Fruit fly (Drosophila melanogaster) whole organism, embryonic: ENCODE data around the gene Lamtor5.

ENCODE experiments used
- Asciz ChIP-seq: fragments of 200-800 bp; sonication (Bioruptor generic); optimal IDR thresholded peaks from 2 replicates; lab custom pipeline; 2017; ENCODE audit warnings: missing biosample characterization, mild to moderate bottlenecking, missing genetic modification characterization, missing genetic modification reagents
- Blimp-1 ChIP-seq: fragments of 200-800 bp; sonication (Bioruptor generic); optimal IDR thresholded peaks from 3 replicates; lab custom pipeline; 2018; ENCODE audit warnings: missing biosample characterization, missing genetic modification characterization, mild to moderate bottlenecking, moderate library complexity, missing genetic modification reagents
- CG10431 ChIP-seq: fragments of 200-800 bp; sonication (Bioruptor generic); optimal IDR thresholded peaks from 3 replicates; lab custom pipeline; 2018; ENCODE audit warnings: missing biosample characterization, mild to moderate bottlenecking, missing genetic modification characterization
- CG10462 ChIP-seq: fragments of 200-800 bp; sonication (Bioruptor generic); optimal IDR thresholded peaks from 2 replicates; lab custom pipeline; 2016; ENCODE audit warnings: missing biosample characterization, missing genetic modification characterization
- CG11723 ChIP-seq: fragments of 200-800 bp; sonication (Bioruptor generic); optimal IDR thresholded peaks from 2 replicates; lab custom pipeline; 2017; ENCODE audit warnings: missing biosample characterization, mild to moderate bottlenecking, missing genetic modification characterization
- CG16815 ChIP-seq: fragments of 200-800 bp; sonication (Bioruptor generic); optimal IDR thresholded peaks from 3 replicates; lab custom pipeline; 2017; ENCODE audit warnings: missing biosample characterization, mild to moderate bottlenecking, missing genetic modification characterization
- CG16863 ChIP-seq: fragments of 200-800 bp; sonication (Bioruptor generic); optimal IDR thresholded peaks from 3 replicates; lab custom pipeline; 2016; ENCODE audit warnings: missing biosample characterization, missing genetic modification characterization
- CG17568 ChIP-seq: fragments of 200-800 bp; sonication (Bioruptor generic); optimal IDR thresholded peaks from 2 replicates; lab custom pipeline; 2018; ENCODE audit warnings: missing biosample characterization, mild to moderate bottlenecking, missing genetic modification characterization, moderate library complexity
- CG17829 ChIP-seq: fragments of 200-800 bp; optimal IDR thresholded peaks from 2 replicates; lab custom pipeline; 2019; ENCODE audit warnings: missing biosample characterization, mild to moderate bottlenecking, missing genetic modification characterization, moderate library complexity
- CG2120 ChIP-seq: fragments of 200-800 bp; sonication (Bioruptor generic); optimal IDR thresholded peaks from 3 replicates; lab custom pipeline; 2016; ENCODE audit warnings: missing biosample characterization, missing genetic modification characterization
- CG2202 ChIP-seq: fragments of 200-800 bp; sonication (Bioruptor generic); optimal IDR thresholded peaks from 2 replicates; lab custom pipeline; 2018; ENCODE audit warnings: missing biosample characterization, mild to moderate bottlenecking, missing genetic modification characterization
- CG3163 ChIP-seq: fragments of 200-800 bp; sonication (Bioruptor generic); optimal IDR thresholded peaks from 3 replicates; lab custom pipeline; 2016; ENCODE audit warnings: missing biosample characterization, missing genetic modification characterization
- CG32532 ChIP-seq: fragments of 200-800 bp; sonication (Bioruptor generic); IDR thresholded peaks from 2 replicates; pipeline ENCODE4 v1.3.6; 2022; ENCODE audit warnings: missing biosample characterization, missing genetic modification characterization
- CG32772 ChIP-seq: fragments of 200-800 bp; sonication (Bioruptor generic); IDR thresholded peaks from 2 replicates; pipeline ENCODE4 v1.3.6; 2022; ENCODE audit warnings: missing biosample characterization, missing genetic modification characterization
- CG3995 ChIP-seq: fragments of 200-800 bp; sonication (Bioruptor generic); optimal IDR thresholded peaks from 3 replicates; lab custom pipeline; 2016; ENCODE audit warnings: missing biosample characterization, missing genetic modification characterization
- CG4820 ChIP-seq: fragments of 200-800 bp; sonication (Bioruptor generic); optimal IDR thresholded peaks from 3 replicates; lab custom pipeline; 2016; ENCODE audit warnings: missing biosample characterization, missing genetic modification characterization
- CG7271 ChIP-seq: fragments of 200-800 bp; sonication (Bioruptor generic); optimal IDR thresholded peaks from 2 replicates; lab custom pipeline; 2018; ENCODE audit warnings: missing biosample characterization, mild to moderate bottlenecking, missing genetic modification characterization, moderate library complexity
- CG7357 ChIP-seq: fragments of 200-800 bp; sonication (Bioruptor generic); IDR thresholded peaks from 3 replicates; pipeline ENCODE4 v1.3.6; 2022; ENCODE audit warnings: missing biosample characterization, missing genetic modification characterization
- CG9609 ChIP-seq: fragments of 200-800 bp; sonication (Bioruptor generic); optimal IDR thresholded peaks from 3 replicates; lab custom pipeline; 2016; ENCODE audit warnings: missing biosample characterization, missing genetic modification characterization
- CHES-1-like ChIP-seq: fragments of 200-800 bp; sonication (Bioruptor generic); optimal IDR thresholded peaks from 2 replicates; lab custom pipeline; 2016; ENCODE audit warnings: missing biosample characterization, missing genetic modification characterization
- D19A ChIP-seq: fragments of 200-800 bp; optimal IDR thresholded peaks from 3 replicates; lab custom pipeline; 2019; ENCODE audit warnings: missing biosample characterization, mild to moderate bottlenecking, missing genetic modification characterization, moderate library complexity
- Dip2 ChIP-seq: fragments of 200-800 bp; sonication (Bioruptor generic); IDR thresholded peaks from 2 replicates; pipeline ENCODE4 v1.3.6; 2022; ENCODE audit warnings: missing biosample characterization, missing genetic modification characterization
- Dip3 ChIP-seq: fragments of 200-800 bp; sonication (Bioruptor generic); optimal IDR thresholded peaks from 3 replicates; lab custom pipeline; 2016; ENCODE audit warnings: missing biosample characterization, missing genetic modification characterization
- Ets97D ChIP-seq: fragments of 200-800 bp; sonication (Bioruptor generic); optimal IDR thresholded peaks from 3 replicates; lab custom pipeline; 2016; ENCODE audit warnings: missing biosample characterization, missing genetic modification characterization
- H15 ChIP-seq: fragments of 200-800 bp; sonication (Bioruptor generic); IDR thresholded peaks from 3 replicates; pipeline ENCODE4 v1.3.6; 2022; ENCODE audit warnings: missing biosample characterization, missing genetic modification characterization
- Hmx ChIP-seq: fragments of 200-800 bp; sonication (Bioruptor generic); optimal IDR thresholded peaks from 2 replicates; lab custom pipeline; 2016; ENCODE audit warnings: missing biosample characterization, missing genetic modification characterization
- Mad ChIP-seq: fragments of 200-800 bp; sonication (Bioruptor generic); optimal IDR thresholded peaks from 2 replicates; lab custom pipeline; 2016; ENCODE audit warnings: missing biosample characterization, missing genetic modification characterization
- Max ChIP-seq: fragments of 200-800 bp; sonication (Bioruptor generic); optimal IDR thresholded peaks from 2 replicates; lab custom pipeline; 2016; ENCODE audit warnings: missing biosample characterization, mild to moderate bottlenecking, missing genetic modification characterization
- Meics ChIP-seq: fragments of 200-800 bp; sonication (Bioruptor generic); optimal IDR thresholded peaks from 2 replicates; lab custom pipeline; 2017; ENCODE audit warnings: missing biosample characterization, mild to moderate bottlenecking, missing genetic modification characterization
- NK7.1 ChIP-seq: fragments of 200-800 bp; sonication (Bioruptor generic); optimal IDR thresholded peaks from 3 replicates; lab custom pipeline; 2016; ENCODE audit warnings: missing biosample characterization, missing genetic modification characterization
- PHDP ChIP-seq: fragments of 200-800 bp; sonication (Bioruptor generic); optimal IDR thresholded peaks from 3 replicates; lab custom pipeline; 2018; ENCODE audit warnings: missing biosample characterization, mild to moderate bottlenecking, missing genetic modification characterization, moderate library complexity
- bab2 ChIP-seq: fragments of 200-800 bp; sonication (Bioruptor generic); optimal IDR thresholded peaks from 2 replicates; lab custom pipeline; 2016; ENCODE audit warnings: missing biosample characterization, missing genetic modification characterization
- disco-r ChIP-seq: fragments of 200-800 bp; sonication (Bioruptor generic); optimal IDR thresholded peaks from 2 replicates; lab custom pipeline; 2016; ENCODE audit warnings: missing biosample characterization, missing genetic modification characterization
- dmrt11E ChIP-seq: fragments of 200-800 bp; sonication (Bioruptor generic); optimal IDR thresholded peaks from 3 replicates; lab custom pipeline; 2018; ENCODE audit warnings: missing biosample characterization, mild to moderate bottlenecking, missing genetic modification characterization, moderate library complexity
- dpn ChIP-seq, 2 experiments: fragments of 200-800 bp; sonication (Bioruptor generic); optimal IDR thresholded peaks; 3 replicates each; lab custom pipeline; 2016; ENCODE audit warnings: missing biosample characterization in 2 of 2, missing genetic modification characterization in 2 of 2
- fd102C ChIP-seq: fragments of 200-800 bp; sonication (Bioruptor generic); optimal IDR thresholded peaks from 2 replicates; lab custom pipeline; 2018; ENCODE audit warnings: missing biosample characterization, mild to moderate bottlenecking, missing genetic modification characterization, moderate library complexity
- fd64A ChIP-seq: fragments of 200-800 bp; sonication (Bioruptor generic); optimal IDR thresholded peaks from 3 replicates; lab custom pipeline; 2018; ENCODE audit warnings: missing biosample characterization, mild to moderate bottlenecking, missing genetic modification characterization
- fu2 ChIP-seq: fragments of 200-800 bp; sonication (Bioruptor generic); optimal IDR thresholded peaks from 2 replicates; lab custom pipeline; 2016; ENCODE audit warnings: missing biosample characterization, missing genetic modification characterization
- hbn ChIP-seq: fragments of 200-800 bp; sonication (Bioruptor generic); IDR thresholded peaks from 2 replicates; pipeline ENCODE4 v1.3.6; 2022; ENCODE audit warnings: missing biosample characterization, missing genetic modification characterization; ENCODE audit not compliant: partially characterized antibody
- her ChIP-seq: fragments of 200-800 bp; sonication (Bioruptor generic); optimal IDR thresholded peaks from 2 replicates; lab custom pipeline; 2016; ENCODE audit warnings: missing biosample characterization, missing genetic modification characterization
- insv ChIP-seq, 2 experiments: fragments of 200-800 bp; sonication (Bioruptor generic); optimal IDR thresholded peaks; 3 replicates each; lab custom pipeline; 2016 to 2018; ENCODE audit warnings: missing biosample characterization in 2 of 2, missing genetic modification characterization in 2 of 2
- inv ChIP-seq: fragments of 200-800 bp; sonication (Bioruptor generic); IDR thresholded peaks from 2 replicates; pipeline ENCODE4 v1.3.6; 2022; ENCODE audit warnings: missing biosample characterization, missing genetic modification characterization; ENCODE audit not compliant: partially characterized antibody
- klu ChIP-seq: fragments of 200-800 bp; sonication (Bioruptor generic); IDR thresholded peaks from 2 replicates; pipeline ENCODE4 v1.3.6; 2022; ENCODE audit warnings: missing biosample characterization, missing genetic modification characterization
- lola ChIP-seq, 3 experiments: fragments of >200 bp in 2 of 3; fragments of 200-800 bp in 1 of 3; sonication (Bioruptor generic) in 1 of 3; optimal IDR thresholded peaks; 2 replicates each; lab custom pipeline; 2017 to 2019; ENCODE audit warnings: missing biosample characterization in 3 of 3, missing genetic modification characterization in 3 of 3, mild to moderate bottlenecking in 1 of 3, moderate library complexity in 1 of 3
- so ChIP-seq: fragments of 200-800 bp; sonication (Bioruptor generic); IDR thresholded peaks from 3 replicates; pipeline ENCODE4 v1.3.6; 2022; ENCODE audit warnings: missing biosample characterization, missing genetic modification characterization
- sr ChIP-seq: fragments of 200-800 bp; sonication (Bioruptor generic); IDR thresholded peaks from 3 replicates; pipeline ENCODE4 v1.3.6; 2022; ENCODE audit warnings: missing biosample characterization, missing genetic modification characterization
- ttk ChIP-seq: fragments of 200-800 bp; sonication (Bioruptor generic); IDR thresholded peaks from 2 replicates; pipeline ENCODE4 v2.1.2; 2022; ENCODE audit warnings: missing biosample characterization, missing genetic modification characterization
- tx ChIP-seq: fragments of 200-800 bp; sonication (Bioruptor generic); optimal IDR thresholded peaks from 2 replicates; lab custom pipeline; 2016; ENCODE audit warnings: missing biosample characterization, missing genetic modification characterization
- vnd ChIP-seq: fragments of 200-800 bp; sonication (Bioruptor generic); IDR thresholded peaks from 3 replicates; pipeline ENCODE4 v1.3.6; 2022; ENCODE audit warnings: missing biosample characterization, missing genetic modification characterization; ENCODE audit not compliant: partially characterized antibody
- zf30C ChIP-seq: fragments of 200-800 bp; sonication (Bioruptor generic); optimal IDR thresholded peaks from 3 replicates; lab custom pipeline; 2018; ENCODE audit warnings: missing biosample characterization, mild to moderate bottlenecking, missing genetic modification characterization

The Lamtor5 gene

DNA sequence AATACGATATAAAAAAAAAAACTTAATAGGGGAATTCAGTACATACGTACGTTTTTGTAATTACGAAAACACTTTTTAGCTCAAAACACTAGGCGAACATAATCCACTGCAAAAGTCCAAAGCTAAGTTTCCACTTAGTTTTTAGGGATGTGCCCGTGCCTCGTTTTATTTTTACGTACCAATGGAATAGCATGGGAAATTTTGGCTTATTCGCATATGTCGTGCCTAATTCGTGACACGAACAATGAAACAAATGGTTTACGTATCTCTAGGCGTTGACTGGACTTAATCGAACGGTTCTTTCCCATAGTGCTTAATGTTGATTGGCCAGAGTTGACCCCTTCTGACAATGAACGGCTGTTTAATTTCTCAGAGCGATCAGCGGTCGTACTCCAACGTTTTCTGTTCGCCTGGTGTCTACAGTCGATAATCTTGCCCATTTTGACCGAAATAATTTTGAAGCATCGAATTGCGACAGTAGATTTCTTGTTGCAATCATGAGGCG lies 20.9 kb upstream of the Lamtor5 start, which contains the start of gene CG14818 (continued):
- peak; percentile 45 for TF ChIP-seq dmrt11E
- TF ChIP-seq CG9609 (GFP tag; lab: Kevin White, UChicago): peak; percentile 64
- peak; percentile 51 for TF ChIP-seq CG4820 (GFP tag; lab: Kevin White, UChicago)
- peak; percentile 0 for TF ChIP-seq D19A
- TF ChIP-seq fu2 (GFP tag; lab: Kevin White, UChicago): peak; percentile 63
- peak; percentile 36 for TF ChIP-seq her (GFP tag; lab: Kevin White, UChicago)
- no peak for TF ChIP-seq CG2202
- TF ChIP-seq zf30C (GFP tag; lab: Kevin White, UChicago): no peak
- TF ChIP-seq vnd (GFP tag; lab: Robert Waterston, UW): peak; percentile 84
- TF ChIP-seq NK7.1 (GFP tag; lab: Kevin White, UChicago): peak; percentile 27
- TF ChIP-seq fd102C (GFP tag; lab: Kevin White, UChicago): no peak
- peak; percentile 90 for TF ChIP-seq hbn (GFP tag; lab: Robert Waterston, UW)
- TF ChIP-seq PHDP (tag; lab: Kevin White, UChicago): peak; percentile 51
- TF ChIP-seq Max: no peak
- peak; percentile 44 for TF ChIP-seq bab2
- TF ChIP-seq klu (GFP tag; lab: Robert Waterston, UW): no peak; the same call in 1 of the 2 replicates
- TF ChIP-seq CG10431 (GFP tag; lab: Kevin White, UChicago): no peak
- no peak for TF ChIP-seq fd64A (GFP tag; lab: Kevin White, UChicago)
- TF ChIP-seq sr (GFP tag; lab: Robert Waterston, UW): no peak
- peak; percentile 72 for TF ChIP-seq CG32772 (GFP tag; lab: Robert Waterston, UW)
- peak; percentile 59 to 61 for TF ChIP-seq dpn (GFP tag; optimal IDR thresholded peaks at IDR 0.05; lab: Kevin White, UChicago)
- peak; percentile 17 for TF ChIP-seq CG16815 (GFP tag; lab: Kevin White, UChicago)
- TF ChIP-seq disco-r: peak; percentile 18
- peak; percentile 31 for TF ChIP-seq CG17829 (tag; lab: Kevin White, UChicago)
- TF ChIP-seq insv (GFP tag; optimal IDR thresholded peaks at IDR 0.05; lab: Kevin White, UChicago): peak in 1 of 2 experiments; percentile 81
- no peak for TF ChIP-seq CG17568 (GFP tag; lab: Kevin White, UChicago)
- no peak; the same call in 2 of the 3 replicates for TF ChIP-seq H15 (GFP tag; lab: Robert Waterston, UW)
- TF ChIP-seq Ets97D (GFP tag; lab: Kevin White, UChicago): peak; percentile 51
- peak; percentile 55; the same call in 1 of the 2 replicates for TF ChIP-seq CG32532 (GFP tag; lab: Robert Waterston, UW)
- TF ChIP-seq CG7357 (GFP tag; lab: Robert Waterston, UW): peak; percentile 64; the same call in 2 of the 3 replicates
- peak; percentile 47 for TF ChIP-seq Dip3 (GFP tag; lab: Kevin White, UChicago)
- TF ChIP-seq Meics (GFP tag; lab: Kevin White, UChicago): peak; percentile 52
- TF ChIP-seq Mad (GFP tag; lab: Kevin White, UChicago): peak; percentile 53
- no peak for TF ChIP-seq Asciz (GFP tag; lab: Kevin White, UChicago)
- peak; percentile 81 for TF ChIP-seq inv (GFP tag; lab: Robert Waterston, UW)
- 0 out of 2 replicates have a peak, but pooled peaks have one; percentile 19 for TF ChIP-seq ttk (GFP tag; lab: Robert Waterston, UW)
- peak; percentile 67 for TF ChIP-seq CG2120
- TF ChIP-seq CG7271 (tag; lab: Kevin White, UChicago): no peak
- TF ChIP-seq CG3163 (GFP tag; lab: Kevin White, UChicago): peak; percentile 31
- TF ChIP-seq CG11723: no peak
- peak in 1 of 3 experiments; percentile 46 for TF ChIP-seq lola (GFP tag; optimal IDR thresholded peaks at IDR 0.05; lab: Kevin White, UChicago)
- no peak for TF ChIP-seq Dip2
- no peak for TF ChIP-seq Hmx
- TF ChIP-seq CHES-1-like (GFP tag; lab: Kevin White, UChicago): peak; percentile 65
- peak; percentile 56 for TF ChIP-seq CG16863 (GFP tag; lab: Kevin White, UChicago)
- TF ChIP-seq Blimp-1: no peak
- TF ChIP-seq CG3995 (GFP tag; lab: Kevin White, UChicago): peak; percentile 63
- TF ChIP-seq tx: peak; percentile 24
- TF ChIP-seq CG10462 (GFP tag; lab: Kevin White, UChicago): peak; percentile 14
- TF ChIP-seq so (GFP tag; lab: Robert Waterston, UW): 0 out of 3 replicates have a peak, but pooled peaks have one; percentile 39
